Worm (Caenorhabditis elegans): ENCODE results near the gene F57C7.4.

Gene F57C7.4

ce11 chrX:10624157-10624623, 34.8 kb upstream of the F57C7.4 start, which contains the start of gene abl-1:
TSS of gene abl-1 (minus strand) at chrX:10624207.
- TF ChIP-seq T23F11.4 (GFP tag; optimal IDR thresholded peaks at IDR 0.05) (no peak), hlh-13 (GFP tag; optimal IDR thresholded peaks at IDR 0.05) (no peak), lin-11 (tag; optimal IDR thresholded peaks at IDR 0.05) (no peak), unc-55 (GFP tag; optimal IDR thresholded peaks at IDR 0.05) (no peak), pax-1 (tag; optimal IDR thresholded peaks at IDR 0.05) (no peak), dmd-4 (tag; optimal IDR thresholded peaks at IDR 0.05; ENCODE audit: borderline replicate concordance) (no peak), zip-5 (tag; optimal IDR thresholded peaks at IDR 0.05) (no peak), elt-4 (tag; optimal IDR thresholded peaks at IDR 0.05) (no peak), pha-2 (tag; optimal IDR thresholded peaks at IDR 0.05) (no peak), npax-4 (tag; optimal IDR thresholded peaks at IDR 0.05) (no peak), ceh-9 (tag; optimal IDR thresholded peaks at IDR 0.05) (no peak), ceh-31 (tag; optimal IDR thresholded peaks at IDR 0.05) (peak; percentile 37), elt-2 (tag; optimal IDR thresholded peaks at IDR 0.05) (peak; percentile 14), che-1 (tag; optimal IDR thresholded peaks at IDR 0.05) (no peak), ceh-19 (GFP tag; optimal IDR thresholded peaks at IDR 0.05) (no peak), odd-2 (tag; optimal IDR thresholded peaks at IDR 0.05) (no peak), nhr-11 (tag; optimal IDR thresholded peaks at IDR 0.05) (no peak), C38D4.7 (GFP tag; optimal IDR thresholded peaks at IDR 0.05) (no peak), tbx-7 (tag; optimal IDR thresholded peaks at IDR 0.05) (no peak), madf-2 (tag; optimal IDR thresholded peaks at IDR 0.05) (no peak), nfya-1 (tag; optimal IDR thresholded peaks at IDR 0.05) (peak; percentile 53), eyg-1 (tag; optimal IDR thresholded peaks at IDR 0.05) (no peak), tbx-2 (tag; optimal IDR thresholded peaks at IDR 0.05) (peak; percentile 10)

DNA sequence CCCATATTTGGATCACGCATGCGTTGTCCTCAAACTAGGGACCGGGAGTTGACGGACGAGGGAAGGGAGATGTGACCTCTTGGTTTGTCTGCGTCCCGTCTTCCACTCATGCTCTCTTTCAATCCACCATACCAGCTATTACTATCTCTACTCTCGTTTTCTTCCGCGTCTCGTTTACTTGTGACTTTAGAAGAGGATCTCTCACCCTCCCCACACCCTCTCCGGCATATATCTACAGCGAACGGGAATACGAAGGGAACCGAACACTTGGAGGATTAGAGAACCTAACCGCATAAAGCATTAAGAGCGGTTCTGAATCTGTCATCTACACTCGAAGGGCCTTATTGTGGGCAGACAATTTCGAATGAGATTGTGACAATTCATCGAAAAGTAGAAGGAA, 33.8 kb upstream of the F57C7.4 start:
- TF ChIP-seq dmd-4 (tag; optimal IDR thresholded peaks at IDR 0.05; ENCODE audit: borderline replicate concordance) (no peak), ref-2 (tag; optimal IDR thresholded peaks at IDR 0.05) (peak; percentile 25), dve-1 (tag; optimal IDR thresholded peaks at IDR 0.05) (no peak), tbx-2 (tag; optimal IDR thresholded peaks at IDR 0.05) (peak; percentile 19), ceh-34 (tag; optimal IDR thresholded peaks at IDR 0.05) (peak; percentile 1), lin-11 (tag; optimal IDR thresholded peaks at IDR 0.05) (no peak), ceh-19 (GFP tag; optimal IDR thresholded peaks at IDR 0.05) (no peak), syd-9 (tag; optimal IDR thresholded peaks at IDR 0.05) (no peak), hlh-30 (tag; optimal IDR thresholded peaks at IDR 0.05; ENCODE audit: insufficient read depth) (peak; percentile 59), unc-55 (GFP tag; optimal IDR thresholded peaks at IDR 0.05) (peak; percentile 23), eyg-1 (tag; optimal IDR thresholded peaks at IDR 0.05) (no peak), ceh-31 (tag; optimal IDR thresholded peaks at IDR 0.05) (no peak), pha-4 (tag; optimal IDR thresholded peaks at IDR 0.05) (no peak)

- TF ChIP-seq ceh-14 (tag; optimal IDR thresholded peaks at IDR 0.05) = no peak
- TF ChIP-seq unc-42 (tag; optimal IDR thresholded peaks at IDR 0.05) = peak; percentile 56
Measured at ce11 chrX:10622607-10623006, 33.2 kb upstream of the F57C7.4 start.

- TF ChIP-seq odd-2 (tag; optimal IDR thresholded peaks at IDR 0.05) (no peak), ceh-19 (GFP tag; optimal IDR thresholded peaks at IDR 0.05) (no peak), unc-42 (tag; optimal IDR thresholded peaks at IDR 0.05) (peak; percentile 79)
Measured at ce11 chrX:10619554-10620199, 30.3 kb upstream of the F57C7.4 start.

DNA sequence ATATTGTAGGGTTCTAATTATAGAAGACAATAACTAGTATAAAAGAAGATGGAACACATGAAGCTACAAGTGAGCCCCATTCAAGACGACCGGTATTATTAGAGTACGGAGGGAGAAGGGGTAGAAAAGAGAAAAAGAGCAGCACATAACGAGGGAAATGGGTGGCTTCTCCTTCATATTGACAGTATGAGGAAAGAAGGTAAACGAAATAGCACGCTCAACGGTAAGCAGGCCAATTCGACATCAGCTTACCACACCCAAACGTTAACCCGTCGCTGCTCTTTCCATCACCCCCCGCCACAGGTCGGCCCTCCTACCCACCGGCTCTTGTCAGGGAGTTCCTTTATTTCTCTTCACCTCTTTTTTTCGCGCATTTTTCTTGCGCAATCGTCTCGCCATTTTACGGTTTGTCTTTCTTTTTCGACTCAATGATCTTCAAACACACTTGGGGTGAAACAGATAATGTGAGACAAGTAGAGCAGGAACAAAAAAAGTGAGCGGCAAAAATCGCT, 29.3 kb upstream of the F57C7.4 start:
- no peak for TF ChIP-seq unc-42 (tag; optimal IDR thresholded peaks at IDR 0.05)
- no peak for TF ChIP-seq C38D4.7 (GFP tag; optimal IDR thresholded peaks at IDR 0.05)
- TF ChIP-seq eyg-1 (tag; optimal IDR thresholded peaks at IDR 0.05) = no peak
- TF ChIP-seq sox-4 (tag; optimal IDR thresholded peaks at IDR 0.05) = no peak
- TF ChIP-seq tbx-2 (tag; optimal IDR thresholded peaks at IDR 0.05) = peak; percentile 9
- peak; percentile 43 for TF ChIP-seq ceh-18 (tag; optimal IDR thresholded peaks at IDR 0.05)

Measured in whole organism, late embryonic.